Worm (Caenorhabditis elegans): ENCODE measurements around the gene Y67D8B.3.

The Y67D8B.3 gene

ce11 chrIV:3160785-3161184 is 41.2 kb downstream of the Y67D8B.3 start (continued):
- TF ChIP-seq ceh-45 (GFP tag; IDR thresholded peaks at IDR 0.05): no peak
- no peak for TF ChIP-seq elt-4 (tag; optimal IDR thresholded peaks at IDR 0.05)

ce11 chrIV:3158175-3158574 is 43.8 kb downstream of the Y67D8B.3 start:
- no peak for TF ChIP-seq sox-4 (tag; optimal IDR thresholded peaks at IDR 0.05)
- peak; percentile 22 for TF ChIP-seq pqm-1 (tag; optimal IDR thresholded peaks at IDR 0.05)
- no peak for TF ChIP-seq ceh-18 (tag; optimal IDR thresholded peaks at IDR 0.05)
- peak; percentile 98 for TF ChIP-seq elt-2 (tag; optimal IDR thresholded peaks at IDR 0.05)

Data from whole organism, late embryonic.